Worm (Caenorhabditis elegans) whole organism, early embryonic: ENCODE results near the gene inx-18.

Experiments
- B0310.2 ChIP-seq: sonication (generic microtip); optimal IDR thresholded peaks from 2 replicates; lab custom pipeline; 2016; ENCODE audit warnings: mild to moderate bottlenecking, missing genetic modification characterization, missing compliant biosample characterization
- F13C5.2 ChIP-seq: sonication (generic microtip); optimal IDR thresholded peaks from 2 replicates; lab custom pipeline; 2017; ENCODE audit warnings: mild to moderate bottlenecking, missing genetic modification characterization, inconsistent platforms, missing compliant biosample characterization
- aly-1 ChIP-seq: sonication (generic microtip); optimal IDR thresholded peaks from 2 replicates; lab custom pipeline; 2016; ENCODE audit warnings: missing genetic modification characterization, missing compliant biosample characterization
- ama-1 ChIP-seq: fragments of 150-350 bp; optimal IDR thresholded peaks from 2 replicates; lab custom pipeline; 2014
- ceh-36 ChIP-seq: sonication (generic microtip); optimal IDR thresholded peaks from 2 replicates; lab custom pipeline; 2016; ENCODE audit warnings: missing genetic modification characterization, inconsistent platforms, missing compliant biosample characterization
- flt-1 ChIP-seq: fragments of 200-800 bp; sonication (Bioruptor generic); IDR thresholded peaks from 2 replicates; pipeline ENCODE4 v1.3.6; 2022; ENCODE audit warnings: missing genetic modification characterization, missing compliant biosample characterization
- hmg-4 ChIP-seq: fragments of 200-800 bp; sonication (Bioruptor generic); optimal IDR thresholded peaks from 2 replicates; lab custom pipeline; 2018; ENCODE audit warnings: mild to moderate bottlenecking, missing genetic modification characterization, missing compliant biosample characterization
- scrt-1 ChIP-seq: fragments of 200-800 bp; sonication (Bioruptor generic); IDR thresholded peaks from 2 replicates; pipeline ENCODE4 v1.3.6; 2022; ENCODE audit warnings: missing genetic modification characterization, missing compliant biosample characterization
- tbx-11 ChIP-seq: fragments of 200-800 bp; sonication (Bioruptor generic); IDR thresholded peaks from 2 replicates; pipeline ENCODE4 v1.3.6; 2022; ENCODE audit warnings: missing genetic modification characterization, missing compliant biosample characterization
- tbx-37 ChIP-seq: fragments of 200-800 bp; sonication (Bioruptor generic); conservative IDR thresholded peaks from 2 replicates; pipeline ENCODE4 v1.3.6; 2022; ENCODE audit warnings: missing genetic modification reagents, missing genetic modification characterization, missing compliant biosample characterization

ce11 chrIV:564000-564399, 42.2 kb upstream of the inx-18 start:
- TF ChIP-seq ama-1 (lab: Kevin White, UChicago) (no peak), scrt-1 (no peak), hmg-4 (GFP tag; lab: Kevin White, UChicago) (no peak), B0310.2 (tag; lab: Kevin White, UChicago) (no peak), flt-1 (GFP tag; lab: Robert Waterston, UW) (no peak), F13C5.2 (tag; lab: Kevin White, UChicago) (no peak), tbx-11 (GFP tag; lab: Robert Waterston, UW) (no peak), tbx-37 (GFP tag; lab: Robert Waterston, UW) (0 out of 2 replicates have a peak, but pooled peaks have one; percentile 15), aly-1 (tag; lab: Kevin White, UChicago) (no peak), ceh-36 (tag; lab: Kevin White, UChicago) (no peak)
